Fruit fly (Drosophila melanogaster) whole organism, embryonic: ENCODE results near the gene CRAT.

ENCODE experiments used
- ATbp ChIP-seq: fragments of 200-800 bp; sonication (Bioruptor generic); optimal IDR thresholded peaks from 2 replicates; lab custom pipeline; 2017; ENCODE audit warnings: missing biosample characterization, mild to moderate bottlenecking, missing genetic modification characterization, missing genetic modification reagents
- Antp ChIP-seq: fragments of 200-800 bp; sonication (Bioruptor generic); optimal IDR thresholded peaks from 3 replicates; lab custom pipeline; 2016; ENCODE audit warnings: missing biosample characterization, missing genetic modification characterization
- CG10147 ChIP-seq: fragments of 200-800 bp; sonication (Bioruptor generic); optimal IDR thresholded peaks from 2 replicates; lab custom pipeline; 2019; ENCODE audit warnings: missing biosample characterization, mild to moderate bottlenecking, missing genetic modification characterization, moderate library complexity
- CG10209 ChIP-seq: fragments of 200-800 bp; sonication (Bioruptor generic); optimal IDR thresholded peaks from 3 replicates; lab custom pipeline; 2017; ENCODE audit warnings: missing biosample characterization, mild to moderate bottlenecking, missing genetic modification characterization, missing genetic modification reagents
- CG10366 ChIP-seq: fragments of 200-800 bp; sonication (Bioruptor generic); IDR thresholded peaks from 2 replicates; pipeline ENCODE4 v1.3.6; 2022; ENCODE audit warnings: missing biosample characterization, missing genetic modification characterization
- CG10462 ChIP-seq: fragments of 200-800 bp; sonication (Bioruptor generic); optimal IDR thresholded peaks from 2 replicates; lab custom pipeline; 2016; ENCODE audit warnings: missing biosample characterization, missing genetic modification characterization
- CG11504 ChIP-seq: fragments of 200-800 bp; sonication (Bioruptor generic); optimal IDR thresholded peaks from 3 replicates; lab custom pipeline; 2019; ENCODE audit warnings: missing biosample characterization, mild to moderate bottlenecking, missing genetic modification characterization, moderate library complexity
- CG1233 ChIP-seq: fragments of 200-800 bp; sonication (Bioruptor generic); optimal IDR thresholded peaks from 4 replicates; lab custom pipeline; 2018; ENCODE audit warnings: missing biosample characterization, mild to moderate bottlenecking, missing genetic modification characterization
- CG14965 ChIP-seq: fragments of 200-800 bp; sonication (Bioruptor generic); optimal IDR thresholded peaks from 2 replicates; lab custom pipeline; 2016; ENCODE audit warnings: missing biosample characterization, missing genetic modification characterization, borderline replicate concordance
- CG2678 ChIP-seq: fragments of 200-800 bp; sonication (Bioruptor generic); optimal IDR thresholded peaks from 3 replicates; lab custom pipeline; 2019; ENCODE audit warnings: missing biosample characterization, mild to moderate bottlenecking, missing genetic modification characterization, moderate library complexity
- CG30020 ChIP-seq: fragments of 200-800 bp; optimal IDR thresholded peaks from 2 replicates; lab custom pipeline; 2019; ENCODE audit warnings: missing biosample characterization, mild to moderate bottlenecking, missing genetic modification characterization, moderate library complexity
- CG31388 ChIP-seq: fragments of 200-800 bp; sonication (Bioruptor generic); optimal IDR thresholded peaks from 2 replicates; lab custom pipeline; 2016; ENCODE audit warnings: missing biosample characterization, missing genetic modification characterization
- CG4404 ChIP-seq: fragments of 200-800 bp; sonication (Bioruptor generic); IDR thresholded peaks from 2 replicates; pipeline ENCODE4 v1.3.6; 2022; ENCODE audit warnings: missing biosample characterization, missing genetic modification characterization
- CG6683 ChIP-seq: fragments of 200-800 bp; sonication (Bioruptor generic); optimal IDR thresholded peaks from 2 replicates; lab custom pipeline; 2017; ENCODE audit warnings: missing biosample characterization, mild to moderate bottlenecking, missing genetic modification characterization, missing genetic modification reagents
- CG8089 ChIP-seq: fragments of 200-800 bp; sonication (Bioruptor generic); optimal IDR thresholded peaks from 3 replicates; lab custom pipeline; 2016; ENCODE audit warnings: missing biosample characterization, missing genetic modification characterization
- CG8290 ChIP-seq, 3 experiments: fragments of 200-800 bp; sonication (Bioruptor generic); optimal IDR thresholded peaks; 2 replicates each; lab custom pipeline; 2016 to 2019; ENCODE audit warnings: missing biosample characterization in 3 of 3, missing genetic modification characterization in 3 of 3, mild to moderate bottlenecking in 2 of 3, moderate library complexity in 1 of 3
- CG9609 ChIP-seq: fragments of 200-800 bp; sonication (Bioruptor generic); optimal IDR thresholded peaks from 3 replicates; lab custom pipeline; 2016; ENCODE audit warnings: missing biosample characterization, missing genetic modification characterization
- CG9817 ChIP-seq: fragments of 200-800 bp; sonication (Bioruptor generic); optimal IDR thresholded peaks from 2 replicates; lab custom pipeline; 2018; ENCODE audit warnings: missing biosample characterization, mild to moderate bottlenecking, missing genetic modification characterization, moderate library complexity
- D19A ChIP-seq: fragments of 200-800 bp; optimal IDR thresholded peaks from 3 replicates; lab custom pipeline; 2019; ENCODE audit warnings: missing biosample characterization, mild to moderate bottlenecking, missing genetic modification characterization, moderate library complexity
- Dp ChIP-seq: fragments of 200-800 bp; sonication (Bioruptor generic); optimal IDR thresholded peaks from 2 replicates; lab custom pipeline; 2018; ENCODE audit warnings: missing biosample characterization, mild to moderate bottlenecking, missing genetic modification characterization, moderate library complexity
- Dref ChIP-seq: fragments of 200-800 bp; sonication (Bioruptor generic); IDR thresholded peaks from 2 replicates; pipeline ENCODE4 v1.3.6; 2022; ENCODE audit warnings: missing biosample characterization, missing genetic modification characterization
- Fer3 ChIP-seq: fragments of 200-800 bp; sonication (Bioruptor generic); optimal IDR thresholded peaks from 2 replicates; lab custom pipeline; 2018; ENCODE audit warnings: missing biosample characterization, mild to moderate bottlenecking, missing genetic modification characterization, moderate library complexity
- Gsc ChIP-seq: fragments of 200-800 bp; sonication (Bioruptor generic); IDR thresholded peaks from 2 replicates; pipeline ENCODE4 v1.3.6; 2022; ENCODE audit warnings: missing biosample characterization, missing genetic modification characterization
- Hand ChIP-seq: fragments of 200-800 bp; sonication (Bioruptor generic); optimal IDR thresholded peaks from 2 replicates; lab custom pipeline; 2017; ENCODE audit warnings: mild to moderate bottlenecking, missing biosample characterization, missing genetic modification reagents, missing genetic modification characterization
- HmgZ ChIP-seq: fragments of 200-800 bp; sonication (Bioruptor generic); optimal IDR thresholded peaks from 2 replicates; lab custom pipeline; 2018; ENCODE audit warnings: missing biosample characterization, mild to moderate bottlenecking, missing genetic modification characterization
- Hr3 ChIP-seq: fragments of 200-800 bp; sonication (Bioruptor generic); optimal IDR thresholded peaks from 3 replicates; lab custom pipeline; 2016; ENCODE audit warnings: missing biosample characterization, missing genetic modification characterization
- Kr ChIP-seq: fragments of 200-800 bp; sonication (Bioruptor generic); optimal IDR thresholded peaks from 2 replicates; lab custom pipeline; 2017; ENCODE audit warnings: missing biosample characterization, mild to moderate bottlenecking, missing genetic modification characterization
- Lim3 ChIP-seq: fragments of 200-800 bp; sonication (Bioruptor generic); IDR thresholded peaks from 2 replicates; pipeline ENCODE4 v1.3.6; 2022; ENCODE audit warnings: missing biosample characterization, missing genetic modification characterization
- Mrtf ChIP-seq: fragments of 200-800 bp; sonication (Bioruptor generic); IDR thresholded peaks from 3 replicates; pipeline ENCODE4 v1.3.6; 2022; ENCODE audit warnings: missing biosample characterization, missing genetic modification characterization
- Opbp ChIP-seq: fragments of 200-800 bp; sonication (Bioruptor generic); IDR thresholded peaks from 3 replicates; pipeline ENCODE4 v1.3.6; 2022; ENCODE audit warnings: missing biosample characterization, missing genetic modification characterization; ENCODE audit not compliant: partially characterized antibody
- Optix ChIP-seq: fragments of 200-800 bp; sonication (Bioruptor generic); IDR thresholded peaks from 3 replicates; pipeline ENCODE4 v1.3.6; 2022; ENCODE audit warnings: missing biosample characterization, missing genetic modification characterization
- PHDP ChIP-seq: fragments of 200-800 bp; sonication (Bioruptor generic); optimal IDR thresholded peaks from 3 replicates; lab custom pipeline; 2018; ENCODE audit warnings: missing biosample characterization, mild to moderate bottlenecking, missing genetic modification characterization, moderate library complexity
- Sox100B ChIP-seq: fragments of 200-800 bp; sonication (Bioruptor generic); optimal IDR thresholded peaks from 3 replicates; lab custom pipeline; 2018; ENCODE audit warnings: missing biosample characterization, mild to moderate bottlenecking, missing genetic modification characterization
- amos ChIP-seq: fragments of 200-800 bp; sonication (Bioruptor generic); IDR thresholded peaks from 2 replicates; pipeline ENCODE4 v1.3.6; 2022; ENCODE audit warnings: missing biosample characterization, missing genetic modification characterization; ENCODE audit not compliant: partially characterized antibody
- br ChIP-seq: fragments of >200 bp; optimal IDR thresholded peaks from 2 replicates; lab custom pipeline; 2017
- chm ChIP-seq: fragments of 200-800 bp; sonication (Bioruptor generic); IDR thresholded peaks from 2 replicates; pipeline ENCODE4 v1.3.6; 2022; ENCODE audit warnings: missing biosample characterization, missing genetic modification characterization
- dati ChIP-seq: fragments of 200-800 bp; sonication (Bioruptor generic); IDR thresholded peaks from 2 replicates; pipeline ENCODE4 v1.3.6; 2022; ENCODE audit warnings: missing biosample characterization, missing genetic modification characterization
- esg ChIP-seq: fragments of 200-800 bp; sonication (Bioruptor generic); conservative IDR thresholded peaks from 2 replicates; pipeline ENCODE4 v1.3.6; 2022; ENCODE audit warnings: missing biosample characterization, missing genetic modification characterization
- her ChIP-seq: fragments of 200-800 bp; sonication (Bioruptor generic); optimal IDR thresholded peaks from 2 replicates; lab custom pipeline; 2016; ENCODE audit warnings: missing biosample characterization, missing genetic modification characterization
- lbe ChIP-seq: fragments of 200-800 bp; sonication (Bioruptor generic); optimal IDR thresholded peaks from 2 replicates; lab custom pipeline; 2016; ENCODE audit warnings: missing biosample characterization, mild to moderate bottlenecking, missing genetic modification characterization
- mirr ChIP-seq: fragments of 200-800 bp; sonication (Bioruptor generic); optimal IDR thresholded peaks from 3 replicates; lab custom pipeline; 2018; ENCODE audit warnings: missing biosample characterization, mild to moderate bottlenecking, missing genetic modification characterization
- nerfin-2 ChIP-seq: fragments of 200-800 bp; sonication (Bioruptor generic); IDR thresholded peaks from 2 replicates; pipeline ENCODE4 v1.3.6; 2022; ENCODE audit warnings: missing biosample characterization, missing genetic modification characterization; ENCODE audit not compliant: partially characterized antibody
- org-1 ChIP-seq: fragments of 200-800 bp; sonication (Bioruptor generic); optimal IDR thresholded peaks from 2 replicates; lab custom pipeline; 2017; ENCODE audit warnings: missing biosample characterization, missing genetic modification characterization
- row ChIP-seq: fragments of 200-800 bp; sonication (Bioruptor generic); IDR thresholded peaks from 3 replicates; pipeline ENCODE4 v1.3.6; 2022; ENCODE audit warnings: missing biosample characterization, missing genetic modification characterization
- scrt ChIP-seq: fragments of 200-800 bp; sonication (Bioruptor generic); optimal IDR thresholded peaks from 2 replicates; lab custom pipeline; 2018; ENCODE audit warnings: missing biosample characterization, mild to moderate bottlenecking, missing genetic modification characterization, moderate library complexity
- sima ChIP-seq: fragments of 200-800 bp; sonication (Bioruptor generic); optimal IDR thresholded peaks from 2 replicates; lab custom pipeline; 2016; ENCODE audit warnings: missing biosample characterization, missing genetic modification characterization
- sisA ChIP-seq: fragments of 200-800 bp; sonication (Bioruptor generic); IDR thresholded peaks from 2 replicates; pipeline ENCODE4 v1.3.6; 2022; ENCODE audit warnings: missing biosample characterization, missing genetic modification characterization
- sqz ChIP-seq: fragments of 200-800 bp; sonication (Bioruptor generic); optimal IDR thresholded peaks from 3 replicates; lab custom pipeline; 2018; ENCODE audit warnings: missing biosample characterization, mild to moderate bottlenecking, missing genetic modification characterization
- tgo ChIP-seq: fragments of 200-800 bp; sonication (Bioruptor generic); IDR thresholded peaks from 3 replicates; pipeline ENCODE4 v1.3.6; 2022; ENCODE audit warnings: missing biosample characterization, missing genetic modification characterization
- vnd ChIP-seq: fragments of 200-800 bp; sonication (Bioruptor generic); IDR thresholded peaks from 3 replicates; pipeline ENCODE4 v1.3.6; 2022; ENCODE audit warnings: missing biosample characterization, missing genetic modification characterization; ENCODE audit not compliant: partially characterized antibody
- vvl ChIP-seq: fragments of 200-800 bp; sonication (Bioruptor generic); IDR thresholded peaks from 2 replicates; pipeline ENCODE4 v1.3.6; 2022; ENCODE audit warnings: missing biosample characterization, missing genetic modification characterization
- zfh2 ChIP-seq: fragments of 200-800 bp; sonication (Bioruptor generic); optimal IDR thresholded peaks from 2 replicates; lab custom pipeline; 2016; ENCODE audit warnings: missing biosample characterization, missing genetic modification characterization

Gene CRAT

DNA sequence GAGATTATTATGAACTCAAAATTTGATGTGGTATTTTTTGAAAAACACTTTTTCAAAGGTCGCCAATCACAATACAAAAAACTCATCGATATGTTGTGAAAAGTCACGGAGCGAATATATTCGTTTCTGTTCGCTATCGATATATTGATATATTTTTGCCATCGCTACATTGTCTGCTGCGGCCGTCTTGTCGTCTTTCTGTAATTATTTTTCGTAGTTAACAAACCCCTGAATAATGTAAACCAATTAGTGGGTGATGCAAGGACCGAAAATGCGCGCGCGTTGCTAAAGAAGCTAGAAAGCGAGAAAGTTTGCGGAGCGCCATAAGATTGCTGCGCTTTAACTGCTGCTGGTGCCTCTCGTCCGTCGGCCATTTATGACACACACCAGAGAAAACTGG, 25.1 kb downstream of the CRAT start, which contains the start of gene Pak (continued):
- TF ChIP-seq Fer3 (tag; lab: Kevin White, UChicago) = no peak
- no peak for TF ChIP-seq vvl (GFP tag; lab: Robert Waterston, UW)
- no peak for TF ChIP-seq PHDP
- no peak for TF ChIP-seq Lim3
- peak; percentile 57 for TF ChIP-seq CG30020 (tag; lab: Kevin White, UChicago)
- TF ChIP-seq scrt (GFP tag; lab: Kevin White, UChicago) = no peak
- no peak for TF ChIP-seq chm (GFP tag; lab: Robert Waterston, UW)
- TF ChIP-seq her = no peak
- TF ChIP-seq CG10209 = no peak
- TF ChIP-seq sima (GFP tag; lab: Kevin White, UChicago) = no peak
- no peak for TF ChIP-seq Mrtf (GFP tag; lab: Robert Waterston, UW)
- no peak for TF ChIP-seq CG31388
- TF ChIP-seq br = no peak
- TF ChIP-seq CG10462 (GFP tag; lab: Kevin White, UChicago) = no peak
- no peak for TF ChIP-seq CG10366 (GFP tag; lab: Robert Waterston, UW)
- no peak for TF ChIP-seq CG2678 (tag; lab: Kevin White, UChicago)
- TF ChIP-seq tgo (GFP tag; lab: Robert Waterston, UW) = no peak
- no peak for TF ChIP-seq CG9817 (tag; lab: Kevin White, UChicago)
- peak; percentile 95 for TF ChIP-seq vnd (GFP tag; lab: Robert Waterston, UW)
- TF ChIP-seq CG8089 (GFP tag; lab: Kevin White, UChicago) = no peak
- TF ChIP-seq zfh2 (GFP tag; lab: Kevin White, UChicago) = peak; percentile 7
- TF ChIP-seq lbe (GFP tag; lab: Kevin White, UChicago) = no peak
- no peak for TF ChIP-seq Hand
- TF ChIP-seq Optix (GFP tag; lab: Robert Waterston, UW) = no peak
- TF ChIP-seq Opbp (GFP tag; lab: Robert Waterston, UW) = peak; percentile 96
- TF ChIP-seq Antp = no peak
- no peak for TF ChIP-seq Gsc (GFP tag; lab: Robert Waterston, UW)
- no peak for TF ChIP-seq Hr3 (GFP tag; lab: Kevin White, UChicago)
- no peak for TF ChIP-seq D19A (tag; lab: Kevin White, UChicago)
- no peak for TF ChIP-seq org-1
- no peak for TF ChIP-seq mirr (GFP tag; lab: Kevin White, UChicago)
- no peak for TF ChIP-seq esg (GFP tag; lab: Robert Waterston, UW)
- no peak for TF ChIP-seq Sox100B (GFP tag; lab: Kevin White, UChicago)
- TF ChIP-seq Dref (GFP tag; lab: Robert Waterston, UW) = peak; percentile 93
- TF ChIP-seq Dp (GFP tag; lab: Kevin White, UChicago) = peak; percentile 64
- TF ChIP-seq CG1233 (GFP tag; lab: Kevin White, UChicago) = no peak
- TF ChIP-seq Kr (GFP tag; lab: Kevin White, UChicago) = no peak
- peak; percentile 82 for TF ChIP-seq nerfin-2 (GFP tag; lab: Robert Waterston, UW)
- TF ChIP-seq ATbp (GFP tag; lab: Kevin White, UChicago) = no peak
- TF ChIP-seq sqz = no peak
- TF ChIP-seq CG11504 (tag; lab: Kevin White, UChicago) = peak; percentile 4
- TF ChIP-seq row (GFP tag; lab: Robert Waterston, UW) = peak; percentile 74
- peak; percentile 43 for TF ChIP-seq CG8290 (GFP tag; optimal IDR thresholded peaks at IDR 0.05; lab: Kevin White, UChicago)
- TF ChIP-seq CG8290 (tag; optimal IDR thresholded peaks at IDR 0.05; lab: Kevin White, UChicago) = peak in 1 of 2 experiments; percentile 56
- no peak for TF ChIP-seq CG6683
- TF ChIP-seq CG9609 = no peak
- TF ChIP-seq sisA = no peak
- TF ChIP-seq CG14965 (GFP tag; lab: Kevin White, UChicago) = no peak
- no peak for TF ChIP-seq CG10147 (GFP tag; lab: Kevin White, UChicago)
- TF ChIP-seq CG4404 (GFP tag; lab: Robert Waterston, UW) = no peak
- peak; percentile 97 for TF ChIP-seq amos (GFP tag; lab: Robert Waterston, UW)
- TF ChIP-seq HmgZ (tag; lab: Kevin White, UChicago) = peak; percentile 33
- TF ChIP-seq dati (GFP tag; lab: Robert Waterston, UW) = no peak
